Fruit fly (Drosophila melanogaster): ENCODE data around the gene Cad74A.

The Cad74A gene

dm6 chr3L:17382628-17383027 lies 3.3 kb upstream of the Cad74A start, which contains the start of gene CG13728:
Gene CG13728, minus strand, starts transcription at chr3L:17382728.
- TF ChIP-seq kay (GFP tag; ENCODE audit: borderline replicate concordance): no peak
- TF ChIP-seq CG7045 (GFP tag; optimal IDR thresholded peaks at IDR 0.05): no peak
- no peak for TF ChIP-seq CG33017 (tag; optimal IDR thresholded peaks at IDR 0.05)
- TF ChIP-seq bab1 (GFP tag; optimal IDR thresholded peaks at IDR 0.05): no peak
- no peak for TF ChIP-seq CG5204 (GFP tag; optimal IDR thresholded peaks at IDR 0.05)
- TF ChIP-seq ovo (GFP tag; optimal IDR thresholded peaks at IDR 0.05): no peak
- no peak for TF ChIP-seq cic (GFP tag; optimal IDR thresholded peaks at IDR 0.05)
- TF ChIP-seq CG11617 (GFP tag; optimal IDR thresholded peaks at IDR 0.05): no peak
- TF ChIP-seq tj (GFP tag; optimal IDR thresholded peaks at IDR 0.05): no peak
- no peak for TF ChIP-seq CG7101 (tag; optimal IDR thresholded peaks at IDR 0.05)
- TF ChIP-seq Hr96 (GFP tag; optimal IDR thresholded peaks at IDR 0.05): no peak
- TF ChIP-seq CG12768 (GFP tag; optimal IDR thresholded peaks at IDR 0.05): no peak
- TF ChIP-seq Crg-1 (GFP tag; optimal IDR thresholded peaks at IDR 0.05): no peak
- no peak for TF ChIP-seq pad (GFP tag; optimal IDR thresholded peaks at IDR 0.05)
- TF ChIP-seq Mnt (GFP tag; optimal IDR thresholded peaks at IDR 0.05): no peak
- no peak for TF ChIP-seq CG1620 (GFP tag; optimal IDR thresholded peaks at IDR 0.05)
- no peak for TF ChIP-seq cnc (optimal IDR thresholded peaks at IDR 0.05)

DNA sequence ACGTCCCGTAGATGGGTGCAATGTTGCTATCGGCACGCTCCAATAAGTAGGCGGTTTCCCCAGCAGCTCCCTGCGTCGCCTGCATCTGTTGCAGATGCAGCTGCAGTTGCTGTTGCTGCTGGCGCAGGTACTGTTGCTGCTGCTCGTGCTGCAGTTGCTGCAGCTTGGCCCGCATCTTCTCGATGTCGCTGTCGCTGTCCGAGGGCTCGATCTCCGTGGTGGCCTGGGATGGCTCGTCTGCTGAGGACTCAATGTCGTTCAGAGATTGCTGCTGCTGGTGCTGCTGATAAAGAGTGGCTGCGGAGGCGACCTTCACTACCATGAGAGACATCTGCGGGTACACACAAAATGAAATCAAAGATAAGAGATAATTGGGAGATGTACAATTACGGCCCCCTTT lies 2.7 kb upstream of the Cad74A start:
- TF ChIP-seq CG12768 (GFP tag; optimal IDR thresholded peaks at IDR 0.05) (no peak), tj (GFP tag; optimal IDR thresholded peaks at IDR 0.05) (no peak), CG1620 (GFP tag; optimal IDR thresholded peaks at IDR 0.05) (no peak), CG5204 (GFP tag; optimal IDR thresholded peaks at IDR 0.05) (no peak), ovo (GFP tag; optimal IDR thresholded peaks at IDR 0.05) (no peak), cnc (optimal IDR thresholded peaks at IDR 0.05) (no peak), bab1 (GFP tag; optimal IDR thresholded peaks at IDR 0.05) (no peak), CG11617 (GFP tag; optimal IDR thresholded peaks at IDR 0.05) (no peak), CG7045 (GFP tag; optimal IDR thresholded peaks at IDR 0.05) (no peak), kay (GFP tag; ENCODE audit: borderline replicate concordance) (no peak), toe (GFP tag; optimal IDR thresholded peaks at IDR 0.05) (no peak), cic (GFP tag; optimal IDR thresholded peaks at IDR 0.05) (no peak), Crg-1 (GFP tag; optimal IDR thresholded peaks at IDR 0.05) (no peak), CG7101 (tag; optimal IDR thresholded peaks at IDR 0.05) (no peak), CG33017 (tag; optimal IDR thresholded peaks at IDR 0.05) (no peak), Hr96 (GFP tag; optimal IDR thresholded peaks at IDR 0.05) (no peak), pad (GFP tag; optimal IDR thresholded peaks at IDR 0.05) (no peak)

- no peak for TF ChIP-seq CG7045 (GFP tag; optimal IDR thresholded peaks at IDR 0.05)
- TF ChIP-seq cic (GFP tag; optimal IDR thresholded peaks at IDR 0.05): no peak
- TF ChIP-seq CG11617 (GFP tag; optimal IDR thresholded peaks at IDR 0.05): no peak
- TF ChIP-seq bab1 (GFP tag; optimal IDR thresholded peaks at IDR 0.05): no peak
- TF ChIP-seq CG1620 (GFP tag; optimal IDR thresholded peaks at IDR 0.05): no peak
- no peak for TF ChIP-seq Clk (GFP tag; optimal IDR thresholded peaks at IDR 0.05)
- TF ChIP-seq CG5204 (GFP tag; optimal IDR thresholded peaks at IDR 0.05): no peak
Observed at dm6 chr3L:17374956-17375621, 4.2 kb downstream of the Cad74A start.

dm6 chr3L:17366936-17367335 lies 12.4 kb downstream of the Cad74A start:
- no peak for TF ChIP-seq Clk (GFP tag; optimal IDR thresholded peaks at IDR 0.05)

- no peak for TF ChIP-seq CG33017 (tag; optimal IDR thresholded peaks at IDR 0.05)
- no peak for TF ChIP-seq Hr96 (GFP tag; optimal IDR thresholded peaks at IDR 0.05)
- no peak for TF ChIP-seq Clk (GFP tag; optimal IDR thresholded peaks at IDR 0.05)
- no peak for TF ChIP-seq kay (GFP tag; ENCODE audit: borderline replicate concordance)
- TF ChIP-seq Crg-1 (GFP tag; optimal IDR thresholded peaks at IDR 0.05): no peak
Observed at dm6 chr3L:17364023-17364422, 15.3 kb downstream of the Cad74A start.

dm6 chr3L:17362940-17363339 lies 16.4 kb downstream of the Cad74A start:
- TF ChIP-seq CG7045 (GFP tag; optimal IDR thresholded peaks at IDR 0.05): no peak
- TF ChIP-seq bab1 (GFP tag; optimal IDR thresholded peaks at IDR 0.05): no peak
- no peak for TF ChIP-seq tj (GFP tag; optimal IDR thresholded peaks at IDR 0.05)
- TF ChIP-seq Mnt (GFP tag; optimal IDR thresholded peaks at IDR 0.05): no peak
- no peak for TF ChIP-seq cnc (optimal IDR thresholded peaks at IDR 0.05)
- no peak for TF ChIP-seq ovo (GFP tag; optimal IDR thresholded peaks at IDR 0.05)
- no peak for TF ChIP-seq CG11617 (GFP tag; optimal IDR thresholded peaks at IDR 0.05)
- TF ChIP-seq toe (GFP tag; optimal IDR thresholded peaks at IDR 0.05): no peak
- TF ChIP-seq Clk (GFP tag; optimal IDR thresholded peaks at IDR 0.05): no peak
- TF ChIP-seq CG7101 (tag; optimal IDR thresholded peaks at IDR 0.05): no peak

- TF ChIP-seq Crg-1 (GFP tag; optimal IDR thresholded peaks at IDR 0.05) (no peak), toe (GFP tag; optimal IDR thresholded peaks at IDR 0.05) (no peak), CG1620 (GFP tag; optimal IDR thresholded peaks at IDR 0.05) (no peak), kay (GFP tag; ENCODE audit: borderline replicate concordance) (no peak), Clk (GFP tag; optimal IDR thresholded peaks at IDR 0.05) (no peak), CG14711 (tag; optimal IDR thresholded peaks at IDR 0.05) (no peak), ovo (GFP tag; optimal IDR thresholded peaks at IDR 0.05) (no peak), CG5204 (GFP tag; optimal IDR thresholded peaks at IDR 0.05) (no peak), CG12768 (GFP tag; optimal IDR thresholded peaks at IDR 0.05) (no peak), bab1 (GFP tag; optimal IDR thresholded peaks at IDR 0.05) (no peak), tj (GFP tag; optimal IDR thresholded peaks at IDR 0.05) (no peak), Hr96 (GFP tag; optimal IDR thresholded peaks at IDR 0.05) (no peak), CG7101 (tag; optimal IDR thresholded peaks at IDR 0.05) (no peak), CG7045 (GFP tag; optimal IDR thresholded peaks at IDR 0.05) (no peak)
Observed at dm6 chr3L:17361925-17362324, 17.4 kb downstream of the Cad74A start.

Measured in whole organism, adult.